Fruit fly (Drosophila melanogaster) whole organism, embryonic: ENCODE measurements around the gene CG43088.

ENCODE experiments used
- Ada2b ChIP-seq: fragments of 200-800 bp; sonication (Bioruptor generic); IDR thresholded peaks from 2 replicates; pipeline ENCODE4 v1.3.6; 2022; ENCODE audit warnings: missing biosample characterization, missing genetic modification characterization
- Atf-2 ChIP-seq: fragments of 200-800 bp; sonication (Bioruptor generic); optimal IDR thresholded peaks from 2 replicates; lab custom pipeline; 2016; ENCODE audit warnings: missing biosample characterization, missing genetic modification characterization
- BEAF-32 ChIP-seq: fragments of 200-800 bp; sonication (Bioruptor generic); optimal IDR thresholded peaks from 3 replicates; lab custom pipeline; 2017; ENCODE audit warnings: missing biosample characterization, missing genetic modification characterization, mild to moderate bottlenecking, moderate library complexity, missing genetic modification reagents
- CG10267 ChIP-seq: fragments of 200-800 bp; sonication (Bioruptor generic); optimal IDR thresholded peaks from 2 replicates; lab custom pipeline; 2018; ENCODE audit warnings: missing biosample characterization, mild to moderate bottlenecking, missing genetic modification characterization, moderate library complexity
- CG10654 ChIP-seq: fragments of 200-800 bp; sonication (Bioruptor generic); optimal IDR thresholded peaks from 2 replicates; lab custom pipeline; 2016; ENCODE audit warnings: missing biosample characterization, missing genetic modification characterization
- CG12071 ChIP-seq: fragments of 200-800 bp; sonication (Bioruptor generic); optimal IDR thresholded peaks from 3 replicates; lab custom pipeline; 2018; ENCODE audit warnings: missing biosample characterization, mild to moderate bottlenecking, missing genetic modification characterization
- CG1233 ChIP-seq: fragments of 200-800 bp; sonication (Bioruptor generic); optimal IDR thresholded peaks from 4 replicates; lab custom pipeline; 2018; ENCODE audit warnings: missing biosample characterization, mild to moderate bottlenecking, missing genetic modification characterization
- CG13424 ChIP-seq: fragments of 200-800 bp; sonication (Bioruptor generic); optimal IDR thresholded peaks from 2 replicates; lab custom pipeline; 2019; ENCODE audit warnings: missing biosample characterization, mild to moderate bottlenecking, missing genetic modification characterization, moderate library complexity
- CG13894 ChIP-seq: fragments of 200-800 bp; sonication (Bioruptor generic); optimal IDR thresholded peaks from 3 replicates; lab custom pipeline; 2018; ENCODE audit warnings: missing biosample characterization, mild to moderate bottlenecking, missing genetic modification characterization, moderate library complexity
- CG15011 ChIP-seq: fragments of 200-800 bp; sonication (Bioruptor generic); optimal IDR thresholded peaks from 3 replicates; lab custom pipeline; 2018; ENCODE audit warnings: missing biosample characterization, mild to moderate bottlenecking, missing genetic modification characterization
- CG15073 ChIP-seq: fragments of 200-800 bp; sonication (Bioruptor generic); optimal IDR thresholded peaks from 2 replicates; lab custom pipeline; 2016; ENCODE audit warnings: missing biosample characterization, missing genetic modification characterization
- CG16863 ChIP-seq: fragments of 200-800 bp; sonication (Bioruptor generic); optimal IDR thresholded peaks from 3 replicates; lab custom pipeline; 2016; ENCODE audit warnings: missing biosample characterization, missing genetic modification characterization
- CG1792 ChIP-seq: fragments of 200-800 bp; sonication (Bioruptor generic); optimal IDR thresholded peaks from 2 replicates; lab custom pipeline; 2016; ENCODE audit warnings: missing biosample characterization, missing genetic modification characterization
- CG18011 ChIP-seq: fragments of 200-800 bp; sonication (Bioruptor generic); optimal IDR thresholded peaks from 2 replicates; lab custom pipeline; 2017; ENCODE audit warnings: missing biosample characterization, missing genetic modification characterization, mild to moderate bottlenecking, moderate library complexity, missing genotype
- CG30020 ChIP-seq: fragments of 200-800 bp; optimal IDR thresholded peaks from 2 replicates; lab custom pipeline; 2019; ENCODE audit warnings: missing biosample characterization, mild to moderate bottlenecking, missing genetic modification characterization, moderate library complexity
- CG30431 ChIP-seq: fragments of 200-800 bp; sonication (Bioruptor generic); optimal IDR thresholded peaks from 2 replicates; lab custom pipeline; 2017; ENCODE audit warnings: missing biosample characterization, missing genetic modification characterization
- CG32767 ChIP-seq: fragments of 200-800 bp; sonication (Bioruptor generic); IDR thresholded peaks from 2 replicates; pipeline ENCODE4 v1.3.6; 2022; ENCODE audit warnings: missing biosample characterization, missing genetic modification characterization
- CG3281 ChIP-seq: fragments of 200-800 bp; sonication (Bioruptor generic); optimal IDR thresholded peaks from 3 replicates; lab custom pipeline; 2017; ENCODE audit warnings: missing biosample characterization, mild to moderate bottlenecking, missing genetic modification characterization
- CG42726 ChIP-seq: fragments of 200-800 bp; sonication (Bioruptor generic); IDR thresholded peaks from 2 replicates; pipeline ENCODE4 v1.3.6; 2022; ENCODE audit warnings: missing biosample characterization, missing genetic modification characterization; ENCODE audit not compliant: partially characterized antibody
- CG4360 ChIP-seq: fragments of 200-800 bp; sonication (Bioruptor generic); IDR thresholded peaks from 2 replicates; pipeline ENCODE4 v1.3.6; 2022; ENCODE audit warnings: missing biosample characterization, missing genetic modification characterization
- CG43689 ChIP-seq: fragments of 200-800 bp; sonication (Bioruptor generic); IDR thresholded peaks from 2 replicates; pipeline ENCODE4 v1.3.6; 2022; ENCODE audit warnings: missing biosample characterization, missing genetic modification characterization
- CG4404 ChIP-seq: fragments of 200-800 bp; sonication (Bioruptor generic); IDR thresholded peaks from 2 replicates; pipeline ENCODE4 v1.3.6; 2022; ENCODE audit warnings: missing biosample characterization, missing genetic modification characterization
- CG6654 ChIP-seq: fragments of 200-800 bp; sonication (Bioruptor generic); optimal IDR thresholded peaks from 2 replicates; lab custom pipeline; 2017; ENCODE audit warnings: missing biosample characterization, mild to moderate bottlenecking, missing genetic modification characterization
- CG7271 ChIP-seq: fragments of 200-800 bp; sonication (Bioruptor generic); optimal IDR thresholded peaks from 2 replicates; lab custom pipeline; 2018; ENCODE audit warnings: missing biosample characterization, mild to moderate bottlenecking, missing genetic modification characterization, moderate library complexity
- CG7372 ChIP-seq: fragments of 200-800 bp; sonication (Bioruptor generic); IDR thresholded peaks from 2 replicates; pipeline ENCODE4 v1.3.6; 2022; ENCODE audit warnings: missing biosample characterization, missing genetic modification characterization
- CG8359 ChIP-seq: fragments of 200-800 bp; sonication (Bioruptor generic); optimal IDR thresholded peaks from 2 replicates; lab custom pipeline; 2017; ENCODE audit warnings: missing biosample characterization, mild to moderate bottlenecking, missing genetic modification characterization, borderline replicate concordance
- CG9727 ChIP-seq: fragments of 200-800 bp; sonication (Bioruptor generic); optimal IDR thresholded peaks from 3 replicates; lab custom pipeline; 2017; ENCODE audit warnings: missing biosample characterization, mild to moderate bottlenecking, missing genetic modification characterization
- CrebB ChIP-seq: fragments of 200-800 bp; sonication (Bioruptor generic); optimal IDR thresholded peaks from 3 replicates; lab custom pipeline; 2018; ENCODE audit warnings: missing biosample characterization, mild to moderate bottlenecking, missing genetic modification characterization
- D19B ChIP-seq: fragments of 200-800 bp; sonication (Bioruptor generic); optimal IDR thresholded peaks from 2 replicates; lab custom pipeline; 2017; ENCODE audit warnings: missing biosample characterization, mild to moderate bottlenecking, missing genetic modification characterization
- Eip74EF ChIP-seq, 2 experiments: fragments of 200-800 bp in 1 of 2; fragments of >200 bp in 1 of 2; sonication (Bioruptor generic) in 1 of 2; optimal IDR thresholded peaks; 2 replicates each; lab custom pipeline; 2017 to 2019; ENCODE audit warnings: missing biosample characterization in 2 of 2, missing genetic modification characterization in 2 of 2, mild to moderate bottlenecking in 1 of 2, moderate library complexity in 1 of 2
- Gsc ChIP-seq: fragments of 200-800 bp; sonication (Bioruptor generic); IDR thresholded peaks from 2 replicates; pipeline ENCODE4 v1.3.6; 2022; ENCODE audit warnings: missing biosample characterization, missing genetic modification characterization
- H2.0 ChIP-seq: fragments of 200-800 bp; sonication (Bioruptor generic); IDR thresholded peaks from 2 replicates; pipeline ENCODE4 v1.3.6; 2022; ENCODE audit warnings: missing biosample characterization, missing genetic modification characterization
- Hmx ChIP-seq: fragments of 200-800 bp; sonication (Bioruptor generic); optimal IDR thresholded peaks from 2 replicates; lab custom pipeline; 2016; ENCODE audit warnings: missing biosample characterization, missing genetic modification characterization
- Mad ChIP-seq: fragments of 200-800 bp; sonication (Bioruptor generic); optimal IDR thresholded peaks from 2 replicates; lab custom pipeline; 2016; ENCODE audit warnings: missing biosample characterization, missing genetic modification characterization
- NC2α ChIP-seq: fragments of 200-800 bp; sonication (Bioruptor generic); optimal IDR thresholded peaks from 2 replicates; lab custom pipeline; 2016; ENCODE audit warnings: missing biosample characterization, missing genetic modification characterization
- Ssrp ChIP-seq: fragments of 200-800 bp; sonication (Bioruptor generic); optimal IDR thresholded peaks from 2 replicates; lab custom pipeline; 2018; ENCODE audit warnings: missing biosample characterization, mild to moderate bottlenecking, missing genetic modification characterization, moderate library complexity
- abd-A ChIP-seq: fragments of 200-800 bp; sonication (Bioruptor generic); optimal IDR thresholded peaks from 3 replicates; lab custom pipeline; 2019; ENCODE audit warnings: missing biosample characterization, mild to moderate bottlenecking, missing genetic modification characterization, moderate library complexity
- az2 ChIP-seq: fragments of 200-800 bp; sonication (Bioruptor generic); optimal IDR thresholded peaks from 3 replicates; lab custom pipeline; 2016; ENCODE audit warnings: missing biosample characterization, missing genetic modification characterization
- dmrt11E ChIP-seq: fragments of 200-800 bp; sonication (Bioruptor generic); optimal IDR thresholded peaks from 3 replicates; lab custom pipeline; 2018; ENCODE audit warnings: missing biosample characterization, mild to moderate bottlenecking, missing genetic modification characterization, moderate library complexity
- gce ChIP-seq: fragments of 200-800 bp; sonication (Bioruptor generic); IDR thresholded peaks from 3 replicates; pipeline ENCODE4 v1.3.6; 2022; ENCODE audit warnings: missing biosample characterization, missing genetic modification characterization
- grau ChIP-seq: fragments of 200-800 bp; optimal IDR thresholded peaks from 3 replicates; lab custom pipeline; 2019; ENCODE audit warnings: missing biosample characterization, mild to moderate bottlenecking, missing genetic modification characterization, moderate library complexity
- gsb-n ChIP-seq: fragments of 200-800 bp; sonication (Bioruptor generic); optimal IDR thresholded peaks from 3 replicates; lab custom pipeline; 2018; ENCODE audit warnings: missing biosample characterization, mild to moderate bottlenecking, missing genetic modification characterization
- klu ChIP-seq: fragments of 200-800 bp; sonication (Bioruptor generic); IDR thresholded peaks from 2 replicates; pipeline ENCODE4 v1.3.6; 2022; ENCODE audit warnings: missing biosample characterization, missing genetic modification characterization
- lilli ChIP-seq: fragments of 200-800 bp; sonication (Bioruptor generic); optimal IDR thresholded peaks from 3 replicates; lab custom pipeline; 2016; ENCODE audit warnings: missing biosample characterization, missing genetic modification characterization
- p53 ChIP-seq: fragments of 200-800 bp; sonication (Bioruptor generic); optimal IDR thresholded peaks from 2 replicates; lab custom pipeline; 2016; ENCODE audit warnings: missing biosample characterization, missing genetic modification characterization
- sens ChIP-seq: fragments of 200-800 bp; sonication (Bioruptor generic); peaks from one replicate; lab custom pipeline; 2016; ENCODE audit warnings: missing biosample characterization, missing genetic modification characterization
- sim ChIP-seq: fragments of 200-800 bp; sonication (Bioruptor generic); IDR thresholded peaks from 2 replicates; pipeline ENCODE4 v1.3.6; 2022; ENCODE audit warnings: missing biosample characterization, missing genetic modification characterization
- sna ChIP-seq: fragments of 200-800 bp; sonication (Bioruptor generic); IDR thresholded peaks from 2 replicates; pipeline ENCODE4 v1.3.6; 2022; ENCODE audit warnings: missing biosample characterization, missing genetic modification characterization; ENCODE audit not compliant: partially characterized antibody
- ssp ChIP-seq: fragments of 200-800 bp; sonication (Bioruptor generic); IDR thresholded peaks from 2 replicates; pipeline ENCODE4 v1.3.6; 2022; ENCODE audit warnings: missing biosample characterization, missing genetic modification characterization
- trh ChIP-seq: fragments of 200-800 bp; sonication (Bioruptor generic); optimal IDR thresholded peaks from 2 replicates; lab custom pipeline; 2016; ENCODE audit warnings: missing biosample characterization, missing genetic modification characterization
- z ChIP-seq: fragments of 200-800 bp; sonication (Bioruptor generic); IDR thresholded peaks from 3 replicates; pipeline ENCODE4 v1.3.6; 2022; ENCODE audit warnings: missing biosample characterization, missing genetic modification characterization

Gene CG43088

DNA sequence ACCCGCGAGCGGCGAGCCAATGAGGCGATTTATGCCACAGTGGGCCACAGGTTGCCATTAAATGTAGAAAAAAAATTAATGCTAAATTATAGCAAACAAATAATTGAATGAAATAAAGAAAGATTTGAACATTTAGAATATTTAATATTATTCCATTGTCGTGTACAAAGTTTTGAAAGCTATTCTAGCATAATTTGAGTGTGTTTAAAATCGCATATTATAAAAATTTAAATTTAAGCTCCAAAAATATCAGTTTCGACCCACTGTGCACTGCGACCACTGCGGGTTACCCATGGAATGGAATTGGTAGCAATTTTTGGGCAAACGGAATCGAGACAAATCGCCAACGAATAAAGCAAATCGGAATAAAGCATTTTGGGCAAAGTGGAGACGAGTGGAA lies 41.7 kb downstream of the CG43088 start (continued):
- TF ChIP-seq Ssrp (tag; lab: Kevin White, UChicago) (peak; percentile 66), CG16863 (no peak), Hmx (GFP tag; lab: Kevin White, UChicago) (no peak), az2 (GFP tag; lab: Kevin White, UChicago) (peak; percentile 26), CG9727 (GFP tag; lab: Kevin White, UChicago) (peak; percentile 73), Mad (GFP tag; lab: Kevin White, UChicago) (no peak), CG1792 (no peak), CG18011 (GFP tag; lab: Kevin White, UChicago) (no peak), CG4404 (GFP tag; lab: Robert Waterston, UW) (peak; percentile 70), gsb-n (peak; percentile 70), CG15011 (GFP tag; lab: Kevin White, UChicago) (peak; percentile 14), CG30020 (tag; lab: Kevin White, UChicago) (no peak), sim (no peak), ssp (GFP tag; lab: Robert Waterston, UW) (no peak), sens (GFP tag; lab: Kevin White, UChicago) (peak; percentile 92), NC2α (GFP tag; lab: Kevin White, UChicago) (no peak), CG12071 (no peak), sna (GFP tag; lab: Robert Waterston, UW) (no peak), CG13424 (tag; lab: Kevin White, UChicago) (peak; percentile 64), p53 (GFP tag; lab: Kevin White, UChicago) (no peak), CG7271 (no peak), BEAF-32 (GFP tag; lab: Kevin White, UChicago) (no peak), CG10267 (tag; lab: Kevin White, UChicago) (peak; percentile 63), CG10654 (peak; percentile 6), CG32767 (GFP tag; lab: Robert Waterston, UW) (peak; percentile 46; the same call in 1 of the 2 replicates), Atf-2 (no peak), trh (GFP tag; lab: Kevin White, UChicago) (no peak), D19B (GFP tag; lab: Kevin White, UChicago) (no peak), CG8359 (GFP tag; lab: Kevin White, UChicago) (peak; percentile 21), gce (GFP tag; lab: Robert Waterston, UW) (no peak), H2.0 (GFP tag; lab: Robert Waterston, UW) (peak; percentile 29; the same call in 1 of the 2 replicates), z (GFP tag; lab: Robert Waterston, UW) (no peak), Ada2b (peak; percentile 56; the same call in 1 of the 2 replicates), Gsc (no peak), CG42726 (GFP tag; lab: Robert Waterston, UW) (no peak), grau (tag; lab: Kevin White, UChicago) (peak; percentile 65), CG30431 (peak; percentile 3), CG43689 (GFP tag; lab: Robert Waterston, UW) (no peak), CG15073 (no peak), klu (no peak), CrebB (tag; lab: Kevin White, UChicago) (no peak), dmrt11E (tag; lab: Kevin White, UChicago) (peak; percentile 77), abd-A (no peak), CG6654 (GFP tag; lab: Kevin White, UChicago) (no peak), Eip74EF (GFP tag; optimal IDR thresholded peaks at IDR 0.05; lab: Kevin White, UChicago) (peak in 1 of 2 experiments; percentile 42), CG7372 (GFP tag; lab: Robert Waterston, UW) (no peak), lilli (GFP tag; lab: Kevin White, UChicago) (no peak), CG13894 (tag; lab: Kevin White, UChicago) (no peak), CG3281 (GFP tag; lab: Kevin White, UChicago) (peak; percentile 10), CG4360 (GFP tag; lab: Robert Waterston, UW) (no peak), CG1233 (peak; percentile 12)
